Worm (Caenorhabditis elegans): Measurements from ENCODE around the gene F25E5.1.

DNA sequence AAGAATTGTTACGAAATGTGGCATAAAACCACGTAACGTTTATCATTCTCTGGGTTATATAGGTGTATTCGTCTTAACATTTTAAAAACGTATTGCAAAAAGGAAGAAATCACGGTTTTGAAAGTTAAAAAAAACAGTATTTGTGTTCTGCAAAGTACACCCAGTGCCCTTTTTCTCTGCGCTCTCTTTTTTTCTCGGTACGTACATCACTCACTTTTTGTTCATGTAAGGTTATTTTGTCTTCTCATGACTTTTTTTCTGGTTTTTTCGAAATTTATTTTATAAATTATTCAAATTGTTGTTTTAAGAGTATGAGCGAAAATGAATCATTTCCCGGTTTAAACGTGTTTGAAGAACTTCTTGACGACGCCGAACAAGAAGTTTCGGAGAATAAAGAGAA lies 18.7 kb upstream of the F25E5.1 start, which contains the start of gene F25E5.5:
- TF ChIP-seq aly-2 (tag; optimal IDR thresholded peaks at IDR 0.05) (no peak), lin-15B (tag; optimal IDR thresholded peaks at IDR 0.05) (no peak), zag-1 (tag; optimal IDR thresholded peaks at IDR 0.05) (no peak)

Data from whole organism, L3 larva.